Fruit fly (Drosophila melanogaster) whole organism, embryonic: Measurements from ENCODE around the gene pnr.

Experiments
- CG12391 ChIP-seq: fragments of 200-800 bp; sonication (Bioruptor generic); optimal IDR thresholded peaks from 3 replicates; lab custom pipeline; 2018; ENCODE audit warnings: missing biosample characterization, mild to moderate bottlenecking, missing genetic modification characterization, moderate library complexity
- CG15073 ChIP-seq: fragments of 200-800 bp; sonication (Bioruptor generic); optimal IDR thresholded peaks from 2 replicates; lab custom pipeline; 2016; ENCODE audit warnings: missing biosample characterization, missing genetic modification characterization
- CG1603 ChIP-seq: fragments of 200-800 bp; sonication (Bioruptor generic); optimal IDR thresholded peaks from 2 replicates; lab custom pipeline; 2019; ENCODE audit warnings: missing biosample characterization, mild to moderate bottlenecking, missing genetic modification characterization, moderate library complexity
- CG17385 ChIP-seq: fragments of 200-800 bp; sonication (Bioruptor generic); optimal IDR thresholded peaks from 3 replicates; lab custom pipeline; 2018; ENCODE audit warnings: missing biosample characterization, mild to moderate bottlenecking, missing genetic modification characterization
- CG18476 ChIP-seq: fragments of 200-800 bp; sonication (Bioruptor generic); optimal IDR thresholded peaks from 2 replicates; lab custom pipeline; 2016; ENCODE audit warnings: missing biosample characterization, mild to moderate bottlenecking, missing genetic modification characterization
- CG18764 ChIP-seq: fragments of 200-800 bp; sonication (Bioruptor generic); optimal IDR thresholded peaks from 3 replicates; lab custom pipeline; 2016; ENCODE audit warnings: missing biosample characterization, missing genetic modification characterization
- CG31441 ChIP-seq: fragments of 200-800 bp; sonication (Bioruptor generic); IDR thresholded peaks from 2 replicates; pipeline ENCODE4 v1.3.6; 2022; ENCODE audit warnings: missing biosample characterization, missing genetic modification characterization
- CG3281 ChIP-seq: fragments of 200-800 bp; sonication (Bioruptor generic); optimal IDR thresholded peaks from 3 replicates; lab custom pipeline; 2017; ENCODE audit warnings: missing biosample characterization, mild to moderate bottlenecking, missing genetic modification characterization
- CG34224 ChIP-seq: fragments of 200-800 bp; sonication (Bioruptor generic); IDR thresholded peaks from 3 replicates; pipeline ENCODE4 v1.3.6; 2022; ENCODE audit warnings: missing biosample characterization, missing genetic modification characterization; ENCODE audit not compliant: partially characterized antibody
- CG3995 ChIP-seq: fragments of 200-800 bp; sonication (Bioruptor generic); optimal IDR thresholded peaks from 3 replicates; lab custom pipeline; 2016; ENCODE audit warnings: missing biosample characterization, missing genetic modification characterization
- CG4328 ChIP-seq: fragments of 200-800 bp; sonication (Bioruptor generic); optimal IDR thresholded peaks from 3 replicates; lab custom pipeline; 2017; ENCODE audit warnings: missing biosample characterization, missing genetic modification reagents, missing genetic modification characterization
- CG43689 ChIP-seq: fragments of 200-800 bp; sonication (Bioruptor generic); IDR thresholded peaks from 2 replicates; pipeline ENCODE4 v1.3.6; 2022; ENCODE audit warnings: missing biosample characterization, missing genetic modification characterization
- CG4854 ChIP-seq: fragments of 200-800 bp; sonication (Bioruptor generic); optimal IDR thresholded peaks from 2 replicates; lab custom pipeline; 2016; ENCODE audit warnings: missing biosample characterization, missing genetic modification characterization, inconsistent platforms
- CG5245 ChIP-seq: fragments of 200-800 bp; sonication (Bioruptor generic); optimal IDR thresholded peaks from 3 replicates; lab custom pipeline; 2016; ENCODE audit warnings: missing biosample characterization, missing genetic modification characterization
- CG6175 ChIP-seq: fragments of 200-800 bp; sonication (Bioruptor generic); IDR thresholded peaks from 3 replicates; pipeline ENCODE4 v1.3.6; 2022; ENCODE audit warnings: missing biosample characterization, missing genetic modification characterization
- CG7556 ChIP-seq: fragments of 200-800 bp; sonication (Bioruptor generic); optimal IDR thresholded peaks from 2 replicates; lab custom pipeline; 2017; ENCODE audit warnings: missing biosample characterization, mild to moderate bottlenecking, missing genetic modification characterization
- CG7745 ChIP-seq: fragments of 200-800 bp; sonication (Bioruptor generic); optimal IDR thresholded peaks from 2 replicates; lab custom pipeline; 2018; ENCODE audit warnings: missing biosample characterization, mild to moderate bottlenecking, missing genetic modification characterization, moderate library complexity
- Ets65A ChIP-seq: fragments of 200-800 bp; sonication (Bioruptor generic); peaks from one replicate; lab custom pipeline; 2016; ENCODE audit warnings: missing biosample characterization, missing genetic modification characterization
- GATAe ChIP-seq: fragments of 200-800 bp; sonication (Bioruptor generic); conservative IDR thresholded peaks from 2 replicates; pipeline ENCODE4 v1.3.6; 2022; ENCODE audit warnings: missing biosample characterization, missing genetic modification characterization
- HHEX ChIP-seq: fragments of 200-800 bp; sonication (Bioruptor generic); optimal IDR thresholded peaks from 3 replicates; lab custom pipeline; 2017; ENCODE audit warnings: missing biosample characterization, mild to moderate bottlenecking, missing genetic modification characterization, missing genetic modification reagents
- Hey ChIP-seq: fragments of 200-800 bp; sonication (Bioruptor generic); optimal IDR thresholded peaks from 3 replicates; lab custom pipeline; 2018; ENCODE audit warnings: missing biosample characterization, mild to moderate bottlenecking, missing genetic modification characterization
- Hmr ChIP-seq: fragments of 200-800 bp; sonication (Bioruptor generic); optimal IDR thresholded peaks from 3 replicates; lab custom pipeline; 2017; ENCODE audit warnings: mild to moderate bottlenecking, missing biosample characterization, missing genetic modification reagents, missing genetic modification characterization
- Hr78 ChIP-seq, 2 experiments: fragments of 200-800 bp in 1 of 2; fragments of >200 bp in 1 of 2; sonication (Bioruptor generic) in 1 of 2; optimal IDR thresholded peaks; 2 replicates each; lab custom pipeline; 2017 to 2019; ENCODE audit warnings: missing biosample characterization in 2 of 2, missing genetic modification characterization in 2 of 2, mild to moderate bottlenecking in 1 of 2, moderate library complexity in 1 of 2
- Med ChIP-seq: fragments of 200-800 bp; sonication (Bioruptor generic); peaks from one replicate; lab custom pipeline; 2016; ENCODE audit warnings: missing biosample characterization, missing genetic modification characterization, mild to moderate bottlenecking, inconsistent platforms, moderate library complexity
- Nf-YB ChIP-seq: fragments of 200-800 bp; sonication (Bioruptor generic); optimal IDR thresholded peaks from 3 replicates; lab custom pipeline; 2019; ENCODE audit warnings: missing biosample characterization, mild to moderate bottlenecking, missing genetic modification characterization, moderate library complexity
- Nf-YC ChIP-seq: fragments of 200-800 bp; optimal IDR thresholded peaks from 3 replicates; lab custom pipeline; 2019; ENCODE audit warnings: missing biosample characterization, mild to moderate bottlenecking, missing genetic modification characterization, moderate library complexity
- Oli ChIP-seq: fragments of 200-800 bp; sonication (Bioruptor generic); optimal IDR thresholded peaks from 2 replicates; lab custom pipeline; 2018; ENCODE audit warnings: missing biosample characterization, mild to moderate bottlenecking, missing genetic modification characterization, moderate library complexity
- PHDP ChIP-seq: fragments of 200-800 bp; sonication (Bioruptor generic); optimal IDR thresholded peaks from 3 replicates; lab custom pipeline; 2018; ENCODE audit warnings: missing biosample characterization, mild to moderate bottlenecking, missing genetic modification characterization, moderate library complexity
- Vsx1 ChIP-seq: fragments of 200-800 bp; sonication (Bioruptor generic); optimal IDR thresholded peaks from 2 replicates; lab custom pipeline; 2017; ENCODE audit warnings: missing biosample characterization, mild to moderate bottlenecking, missing genetic modification characterization, missing genetic modification reagents
- ato ChIP-seq: fragments of 200-800 bp; sonication (Bioruptor generic); IDR thresholded peaks from 2 replicates; pipeline ENCODE4 v1.3.6; 2022; ENCODE audit warnings: missing biosample characterization, missing genetic modification characterization; ENCODE audit not compliant: partially characterized antibody
- caup ChIP-seq: fragments of 200-800 bp; sonication (Bioruptor generic); optimal IDR thresholded peaks from 3 replicates; lab custom pipeline; 2017; ENCODE audit warnings: missing biosample characterization, mild to moderate bottlenecking, missing genetic modification characterization, moderate library complexity; ENCODE audit not compliant: severe bottlenecking
- crol ChIP-seq: fragments of 200-800 bp; sonication (Bioruptor generic); IDR thresholded peaks from 2 replicates; pipeline ENCODE4 v1.3.6; 2022; ENCODE audit warnings: missing biosample characterization, missing genetic modification characterization
- cwo ChIP-seq: fragments of 200-800 bp; sonication (Bioruptor generic); optimal IDR thresholded peaks from 3 replicates; lab custom pipeline; 2017; ENCODE audit warnings: missing biosample characterization, missing genetic modification characterization, mild to moderate bottlenecking, moderate library complexity, missing genetic modification reagents
- dan ChIP-seq: fragments of 200-800 bp; sonication (Bioruptor generic); IDR thresholded peaks from 2 replicates; pipeline ENCODE4 v1.3.6; 2022; ENCODE audit warnings: missing biosample characterization, missing genetic modification characterization
- dimm ChIP-seq: fragments of 200-800 bp; sonication (Bioruptor generic); IDR thresholded peaks from 2 replicates; pipeline ENCODE4 v1.3.6; 2022; ENCODE audit warnings: missing biosample characterization, missing genetic modification characterization
- dmrt99B ChIP-seq: fragments of 200-800 bp; sonication (Bioruptor generic); optimal IDR thresholded peaks from 2 replicates; lab custom pipeline; 2018; ENCODE audit warnings: missing biosample characterization, mild to moderate bottlenecking, missing genetic modification characterization, moderate library complexity
- dpn ChIP-seq, 2 experiments: fragments of 200-800 bp; sonication (Bioruptor generic); optimal IDR thresholded peaks; 3 replicates each; lab custom pipeline; 2016; ENCODE audit warnings: missing biosample characterization in 2 of 2, missing genetic modification characterization in 2 of 2
- fd64A ChIP-seq: fragments of 200-800 bp; sonication (Bioruptor generic); optimal IDR thresholded peaks from 3 replicates; lab custom pipeline; 2018; ENCODE audit warnings: missing biosample characterization, mild to moderate bottlenecking, missing genetic modification characterization
- ftz-f1 ChIP-seq: fragments of 200-800 bp; sonication (Bioruptor generic); optimal IDR thresholded peaks from 2 replicates; lab custom pipeline; 2016; ENCODE audit warnings: missing biosample characterization, missing genetic modification characterization
- gcm ChIP-seq: fragments of 200-800 bp; sonication (Bioruptor generic); optimal IDR thresholded peaks from 2 replicates; lab custom pipeline; 2019; ENCODE audit warnings: missing biosample characterization, mild to moderate bottlenecking, missing genetic modification characterization, moderate library complexity
- grn ChIP-seq: fragments of 200-800 bp; sonication (Bioruptor generic); optimal IDR thresholded peaks from 3 replicates; lab custom pipeline; 2017; ENCODE audit warnings: missing biosample characterization, missing genetic modification characterization
- insv ChIP-seq, 2 experiments: fragments of 200-800 bp; sonication (Bioruptor generic); optimal IDR thresholded peaks; 3 replicates each; lab custom pipeline; 2016 to 2018; ENCODE audit warnings: missing biosample characterization in 2 of 2, missing genetic modification characterization in 2 of 2
- ken ChIP-seq: fragments of 200-800 bp; sonication (Bioruptor generic); IDR thresholded peaks from 3 replicates; pipeline ENCODE4 v1.3.6; 2022; ENCODE audit warnings: missing biosample characterization, missing genetic modification characterization
- mirr ChIP-seq: fragments of 200-800 bp; sonication (Bioruptor generic); optimal IDR thresholded peaks from 3 replicates; lab custom pipeline; 2018; ENCODE audit warnings: missing biosample characterization, mild to moderate bottlenecking, missing genetic modification characterization
- odd ChIP-seq: fragments of 200-800 bp; sonication (Bioruptor generic); optimal IDR thresholded peaks from 2 replicates; lab custom pipeline; 2017; ENCODE audit warnings: missing biosample characterization, mild to moderate bottlenecking, missing genetic modification characterization
- seq ChIP-seq: fragments of 200-800 bp; sonication (Bioruptor generic); IDR thresholded peaks from 2 replicates; pipeline ENCODE4 v1.3.6; 2022; ENCODE audit warnings: missing biosample characterization, missing genetic modification characterization
- unpg ChIP-seq: fragments of 200-800 bp; sonication (Bioruptor generic); optimal IDR thresholded peaks from 3 replicates; lab custom pipeline; 2018; ENCODE audit warnings: missing biosample characterization, mild to moderate bottlenecking, missing genetic modification characterization, moderate library complexity

pnr gene

DNA sequence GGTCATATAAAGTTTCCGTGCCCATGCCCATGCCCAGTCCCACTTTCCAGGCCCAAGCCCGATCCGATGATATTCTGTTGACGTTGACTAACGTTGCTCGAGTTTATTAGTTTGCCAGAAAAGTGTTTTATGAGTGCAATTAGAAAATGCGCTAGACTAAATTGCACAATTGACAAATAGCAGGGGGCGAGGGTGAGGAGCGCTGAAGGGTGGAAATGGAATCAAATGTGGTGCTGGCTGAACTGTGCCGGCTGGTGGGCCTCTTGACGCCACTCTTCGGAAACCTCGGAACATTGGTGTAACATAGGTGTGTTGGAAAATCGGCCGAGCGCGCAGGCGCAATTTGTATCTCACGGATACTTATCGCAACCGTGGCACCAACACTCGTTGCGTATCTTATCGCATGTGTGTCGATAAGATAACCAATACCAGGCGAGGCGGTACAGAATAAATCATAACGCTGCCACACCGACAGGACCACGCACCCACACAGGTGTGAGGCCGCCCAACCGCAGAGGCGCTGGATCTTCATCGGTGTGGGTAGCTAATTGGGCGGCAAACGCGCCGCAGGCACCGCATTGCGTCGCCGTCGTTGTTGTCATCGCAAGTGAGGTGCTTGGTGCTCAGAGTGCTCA is 14.1 kb upstream of the pnr start (continued):
- TF ChIP-seq cwo (GFP tag; lab: Kevin White, UChicago) = peak; percentile 46
- TF ChIP-seq CG12391 (tag; lab: Kevin White, UChicago) = peak; percentile 12
- no peak for TF ChIP-seq dan (GFP tag; lab: Robert Waterston, UW)
- TF ChIP-seq dpn (GFP tag; optimal IDR thresholded peaks at IDR 0.05; lab: Kevin White, UChicago) = no peak
- TF ChIP-seq CG7556 (GFP tag; lab: Kevin White, UChicago) = no peak
- peak; percentile 29 for TF ChIP-seq CG3281 (GFP tag; lab: Kevin White, UChicago)
- TF ChIP-seq caup = no peak
- no peak for TF ChIP-seq ato (GFP tag; lab: Robert Waterston, UW)
- no peak for TF ChIP-seq ken (GFP tag; lab: Robert Waterston, UW)
- peak; percentile 7 for TF ChIP-seq CG17385 (GFP tag; lab: Kevin White, UChicago)
- no peak for TF ChIP-seq CG7745
- peak; percentile 90 for TF ChIP-seq Vsx1 (GFP tag; lab: Kevin White, UChicago)
- TF ChIP-seq CG1603 (tag; lab: Kevin White, UChicago) = peak; percentile 30
- peak; percentile 70; the same call in 1 of the 3 replicates for TF ChIP-seq CG6175 (GFP tag; lab: Robert Waterston, UW)
- peak; percentile 11 for TF ChIP-seq unpg (GFP tag; lab: Kevin White, UChicago)
- peak; percentile 35 for TF ChIP-seq dmrt99B (tag; lab: Kevin White, UChicago)
- peak; percentile 2 for TF ChIP-seq PHDP (tag; lab: Kevin White, UChicago)
- TF ChIP-seq insv (GFP tag; optimal IDR thresholded peaks at IDR 0.05; lab: Kevin White, UChicago) = no peak
- TF ChIP-seq mirr (GFP tag; lab: Kevin White, UChicago) = peak; percentile 57
- peak; percentile 20 for TF ChIP-seq CG4328 (GFP tag; lab: Kevin White, UChicago)
- TF ChIP-seq CG18476 (GFP tag; lab: Kevin White, UChicago) = no peak
- TF ChIP-seq crol (GFP tag; lab: Robert Waterston, UW) = peak; percentile 73
- peak; percentile 100 for TF ChIP-seq GATAe (GFP tag; lab: Robert Waterston, UW)
- peak; percentile 34 for TF ChIP-seq fd64A (GFP tag; lab: Kevin White, UChicago)
- peak; percentile 20 for TF ChIP-seq Hmr (GFP tag; lab: Kevin White, UChicago)

DNA sequence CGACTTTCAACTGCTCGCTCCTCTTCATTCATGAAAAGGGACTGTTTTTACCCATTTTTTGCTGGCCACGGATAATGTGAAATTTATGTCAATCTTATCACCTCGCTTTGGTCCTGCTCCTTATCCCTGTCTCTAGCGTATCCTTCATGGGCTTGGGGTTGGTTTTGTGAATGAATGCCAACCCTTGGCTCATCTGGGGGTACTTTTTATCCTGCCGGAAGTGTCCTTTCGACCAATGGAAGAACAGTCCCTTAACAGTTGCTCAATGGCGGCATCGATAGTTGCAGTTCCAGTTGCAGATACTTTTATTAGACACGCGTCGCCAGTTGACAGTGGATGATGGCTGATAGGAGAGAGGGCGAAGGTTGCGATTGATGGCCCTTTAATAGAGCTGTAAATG is 12.3 kb upstream of the pnr start:
- TF ChIP-seq CG5245 (no peak), seq (GFP tag; lab: Robert Waterston, UW) (peak; percentile 58; the same call in 1 of the 2 replicates), ftz-f1 (GFP tag; lab: Kevin White, UChicago) (no peak), Ets65A (GFP tag; lab: Kevin White, UChicago) (peak; percentile 38), Nf-YC (tag; lab: Kevin White, UChicago) (peak; percentile 90), Oli (tag; lab: Kevin White, UChicago) (no peak), Nf-YB (peak; percentile 94)

DNA sequence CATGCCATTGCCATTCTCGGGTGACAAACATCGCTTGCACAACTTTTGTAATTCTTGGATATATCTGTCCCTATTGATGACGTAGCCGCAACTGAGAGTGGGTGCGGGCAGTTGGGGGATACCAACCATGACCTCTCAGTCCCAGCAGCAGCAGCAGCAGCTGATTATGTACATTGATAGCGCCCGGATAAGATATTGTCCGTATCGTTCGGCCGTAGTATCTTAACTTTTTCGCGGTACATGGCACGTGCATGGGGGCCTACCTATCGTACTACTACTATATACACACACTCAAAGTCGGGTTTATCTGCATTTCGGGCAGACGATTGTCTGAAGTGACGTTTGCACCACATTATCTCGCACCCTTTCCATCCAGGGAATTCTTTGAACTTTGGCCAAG is 11.3 kb upstream of the pnr start:
- TF ChIP-seq CG7556 (GFP tag; lab: Kevin White, UChicago) (no peak), dimm (GFP tag; lab: Robert Waterston, UW) (no peak), grn (GFP tag; lab: Kevin White, UChicago) (peak; percentile 77), CG15073 (GFP tag; lab: Kevin White, UChicago) (no peak), Med (peak; percentile 2), CG4854 (GFP tag; lab: Kevin White, UChicago) (no peak), odd (GFP tag; lab: Kevin White, UChicago) (no peak), CG18764 (no peak), Hr78 (GFP tag; optimal IDR thresholded peaks at IDR 0.05; lab: Kevin White, UChicago) (peak in 1 of 2 experiments; percentile 1), HHEX (no peak), CG3995 (GFP tag; lab: Kevin White, UChicago) (no peak), gcm (GFP tag; lab: Kevin White, UChicago) (peak; percentile 6), CG43689 (no peak), CG31441 (GFP tag; lab: Robert Waterston, UW) (no peak), Hey (tag; lab: Kevin White, UChicago) (peak; percentile 83), CG34224 (GFP tag; lab: Robert Waterston, UW) (no peak)
